Fruit fly (Drosophila melanogaster) whole organism, pupa: ENCODE results near the gene DIP-gamma.

Experiments
- CG13204 ChIP-seq: fragments of 200-800 bp; sonication (Bioruptor generic); optimal IDR thresholded peaks from 2 replicates; lab custom pipeline; 2018; ENCODE audit warnings: missing biosample characterization, mild to moderate bottlenecking, missing genetic modification characterization, moderate library complexity
- CG4496 ChIP-seq: fragments of 200-800 bp; sonication (Bioruptor generic); IDR thresholded peaks from 3 replicates; pipeline ENCODE4 v1.3.6; 2022; ENCODE audit warnings: missing biosample characterization, missing genetic modification characterization
- CG8159 ChIP-seq: fragments of 200-800 bp; sonication (Bioruptor generic); optimal IDR thresholded peaks from 3 replicates; lab custom pipeline; 2018; ENCODE audit warnings: missing biosample characterization, mild to moderate bottlenecking, missing genetic modification characterization, moderate library complexity
- EcR ChIP-seq: fragments of 200-800 bp; sonication (Bioruptor generic); optimal IDR thresholded peaks from 3 replicates; lab custom pipeline; 2019; ENCODE audit warnings: missing biosample characterization, missing genetic modification characterization, mild to moderate bottlenecking, moderate library complexity, missing genetic modification reagents
- Snoo ChIP-seq: fragments of 200-800 bp; sonication (Bioruptor generic); optimal IDR thresholded peaks from 3 replicates; lab custom pipeline; 2017; ENCODE audit warnings: missing biosample characterization, mild to moderate bottlenecking, missing genetic modification characterization, inconsistent platforms

DNA sequence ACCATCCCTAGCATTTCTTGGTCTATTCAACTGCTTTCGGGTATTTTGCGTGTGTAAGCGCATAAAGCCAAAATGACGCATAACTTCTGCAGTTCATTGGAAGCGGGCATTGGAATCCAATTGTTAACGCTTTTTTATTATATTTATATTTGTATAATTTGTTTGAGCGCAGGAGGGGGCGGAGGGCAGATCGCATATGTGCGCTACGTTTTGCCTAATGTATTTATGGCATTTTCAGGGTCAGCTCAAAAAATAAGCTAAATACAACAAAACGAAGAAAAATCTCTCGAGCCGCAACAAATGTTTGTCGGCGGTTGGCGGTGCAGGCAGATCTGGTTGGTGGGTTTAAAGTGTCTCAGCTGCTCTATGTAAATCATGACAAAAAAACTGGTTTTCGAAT is 72.3 kb downstream of the DIP-gamma start:
- no peak for TF ChIP-seq Snoo
- TF ChIP-seq CG8159: no peak
- TF ChIP-seq CG4496 (GFP tag; lab: Robert Waterston, UW): no peak
- no peak for TF ChIP-seq EcR (GFP tag; lab: Kevin White, UChicago)
- no peak for TF ChIP-seq CG13204 (GFP tag; lab: Kevin White, UChicago)
